Worm (Caenorhabditis elegans): ENCODE measurements around the gene C45H4.21.

The C45H4.21 gene

DNA sequence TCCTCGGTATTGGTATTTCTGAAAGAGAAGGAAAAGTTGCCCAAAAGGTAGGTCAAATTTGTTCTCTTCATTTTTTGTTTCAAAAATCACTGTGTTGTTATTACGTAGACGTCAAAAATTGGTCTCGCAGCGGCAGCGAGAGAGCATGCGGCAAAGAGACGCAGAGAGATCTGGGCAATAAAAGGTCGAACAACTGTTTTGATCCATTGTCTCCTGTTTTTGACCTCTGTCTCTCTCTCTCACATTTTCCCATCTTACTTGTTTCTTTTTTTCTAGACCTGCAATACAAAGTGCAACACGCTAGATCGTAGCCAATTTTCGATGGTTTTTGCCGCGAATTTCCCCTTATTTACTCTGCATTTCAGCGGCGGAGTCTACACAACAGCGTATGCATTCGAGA, 22.8 kb downstream of the C45H4.21 start:
- TF ChIP-seq lsy-2 (tag; optimal IDR thresholded peaks at IDR 0.05) (no peak), elt-1 (tag; optimal IDR thresholded peaks at IDR 0.05) (no peak), unc-55 (GFP tag; optimal IDR thresholded peaks at IDR 0.05) (no peak), ztf-1 (GFP tag; conservative IDR thresholded peaks at IDR 0.05) (no peak), blmp-1 (tag; optimal IDR thresholded peaks at IDR 0.05; ENCODE audit: insufficient read depth) (no peak), nhr-129 (tag; optimal IDR thresholded peaks at IDR 0.05) (peak; percentile 51)

DNA sequence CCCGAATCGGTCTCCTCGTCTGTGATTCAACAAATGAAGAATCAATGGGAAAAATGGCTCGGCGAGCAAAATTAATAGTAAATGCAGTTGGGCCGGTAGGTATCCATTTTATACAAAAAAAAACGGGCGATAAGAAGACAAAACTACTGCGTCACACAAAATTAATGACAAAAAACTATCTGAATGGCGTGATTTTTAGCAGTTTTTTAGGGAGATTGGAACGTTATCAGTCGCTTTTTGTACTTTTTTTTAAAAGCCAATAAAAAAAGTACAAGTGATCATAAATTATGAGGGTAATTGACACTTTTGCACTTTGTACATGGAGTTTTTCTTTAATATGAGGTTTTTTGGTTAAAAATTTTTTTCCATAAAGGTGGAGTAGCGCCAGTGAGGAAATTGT, 26.2 kb downstream of the C45H4.21 start:
- TF ChIP-seq fos-1 (tag; optimal IDR thresholded peaks at IDR 0.05), result peak; percentile 7
- no peak for TF ChIP-seq blmp-1 (tag; optimal IDR thresholded peaks at IDR 0.05; ENCODE audit: insufficient read depth)

DNA sequence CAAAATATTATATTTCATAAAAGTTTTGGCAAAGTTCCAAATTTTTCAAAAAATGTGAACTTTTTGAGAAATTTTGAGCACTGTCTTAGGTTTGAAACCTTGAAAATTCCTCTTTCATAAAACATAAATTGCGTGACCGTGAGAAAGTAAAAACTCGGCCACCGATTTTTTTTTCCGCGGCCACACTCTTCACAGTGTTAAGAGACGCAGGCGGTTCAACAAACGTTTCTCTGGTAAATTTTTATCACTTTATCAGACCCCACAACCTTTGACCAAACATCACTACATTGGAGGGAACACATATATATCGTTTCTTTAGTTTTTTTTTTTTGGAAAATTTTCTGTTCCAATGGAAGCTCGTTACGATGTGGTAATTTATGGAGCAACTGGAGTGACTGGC, 26.8 kb downstream of the C45H4.21 start, which contains the start of gene F22F7.2:
F22F7.2 (plus strand) TSS at position 266 of the 400 bp plus-strand sequence.
- TF ChIP-seq crh-2 (tag; optimal IDR thresholded peaks at IDR 0.05) (peak; percentile 14), ceh-16 (tag; optimal IDR thresholded peaks at IDR 0.05) (no peak), sma-9 (GFP tag; optimal IDR thresholded peaks at IDR 0.05) (peak; percentile 16), sma-9 (tag; optimal IDR thresholded peaks at IDR 0.05) (no peak)

DNA sequence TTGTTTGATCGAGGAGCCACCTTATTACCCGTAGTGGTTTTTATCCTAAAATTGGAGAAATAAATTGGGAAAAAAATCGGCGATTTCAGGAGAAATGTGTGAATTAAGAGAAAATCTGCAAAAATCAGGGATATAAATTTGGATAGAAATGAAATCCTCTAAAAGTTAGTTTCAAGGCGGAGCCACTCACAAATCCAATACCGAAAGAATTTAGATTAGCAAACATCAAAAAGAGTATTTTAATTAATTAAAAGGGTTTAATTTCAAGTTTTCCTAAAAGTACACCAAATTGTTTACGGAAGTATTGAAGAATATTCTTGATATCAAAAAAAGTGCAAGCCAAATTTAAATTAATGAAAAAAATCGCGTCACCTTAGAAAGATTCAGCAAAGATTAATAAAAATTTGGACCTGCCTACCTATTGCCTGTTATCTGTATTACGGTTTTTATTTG, 27.4 kb downstream of the C45H4.21 start, which contains the start of gene F22F7.8:
F22F7.8 (minus strand) TSS at position 51 of the 453 bp plus-strand sequence.
- TF ChIP-seq gmeb-1 (tag; optimal IDR thresholded peaks at IDR 0.05) (no peak), nhr-237 (tag; optimal IDR thresholded peaks at IDR 0.05) (no peak), skn-1 (tag; optimal IDR thresholded peaks at IDR 0.05) (no peak), crh-2 (tag; optimal IDR thresholded peaks at IDR 0.05) (no peak), mbf-1 (tag; optimal IDR thresholded peaks at IDR 0.05) (no peak), sma-3 (GFP tag; optimal IDR thresholded peaks at IDR 0.05) (no peak), unc-55 (GFP tag; optimal IDR thresholded peaks at IDR 0.05) (no peak), nhr-11 (tag; optimal IDR thresholded peaks at IDR 0.05) (no peak)

DNA sequence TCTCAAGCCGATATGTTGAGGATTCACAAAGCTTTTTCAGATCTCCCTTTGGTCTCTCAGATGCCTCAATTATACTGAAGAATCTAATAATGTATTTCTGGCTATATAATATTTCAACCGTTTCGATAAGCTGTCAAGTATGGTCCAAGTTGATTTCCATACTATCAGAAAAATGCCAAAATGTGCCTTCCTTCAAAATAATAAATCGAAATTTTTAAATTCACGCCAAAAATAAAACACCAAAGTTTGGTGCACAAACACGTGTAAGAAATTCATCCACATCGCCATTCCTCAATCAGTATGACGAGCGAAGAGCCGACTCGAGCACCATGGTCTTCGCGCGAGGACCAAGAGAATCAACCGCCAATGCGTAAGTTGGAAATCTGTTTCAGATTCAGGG, 29.8 kb downstream of the C45H4.21 start, which contains the start of gene F22F7.11:
F22F7.11 (plus strand) TSS at position 301 of the 400 bp plus-strand sequence.
- TF ChIP-seq peb-1 (tag; optimal IDR thresholded peaks at IDR 0.05) (no peak), gmeb-1 (tag; optimal IDR thresholded peaks at IDR 0.05) (no peak), lin-11 (tag; optimal IDR thresholded peaks at IDR 0.05) (no peak), F13H6.1 (tag; optimal IDR thresholded peaks at IDR 0.05) (no peak), ZK546.5 (tag; optimal IDR thresholded peaks at IDR 0.05) (no peak), lin-39 (tag; optimal IDR thresholded peaks at IDR 0.05) (no peak), mab-5 (tag; optimal IDR thresholded peaks at IDR 0.05) (no peak), nhr-21 (tag; optimal IDR thresholded peaks at IDR 0.05) (no peak), unc-62 (GFP tag; optimal IDR thresholded peaks at IDR 0.05) (no peak), unc-55 (GFP tag; optimal IDR thresholded peaks at IDR 0.05) (no peak), Y55F3AM.14 (GFP tag; optimal IDR thresholded peaks at IDR 0.05) (no peak), ztf-1 (GFP tag; conservative IDR thresholded peaks at IDR 0.05) (no peak), sma-3 (GFP tag; optimal IDR thresholded peaks at IDR 0.05) (no peak), nhr-12 (tag; optimal IDR thresholded peaks at IDR 0.05) (no peak), nhr-23 (tag; optimal IDR thresholded peaks at IDR 0.05) (no peak), crh-2 (tag; optimal IDR thresholded peaks at IDR 0.05) (no peak), mdl-1 (tag; optimal IDR thresholded peaks at IDR 0.05) (no peak), nhr-11 (tag; optimal IDR thresholded peaks at IDR 0.05) (no peak)

DNA sequence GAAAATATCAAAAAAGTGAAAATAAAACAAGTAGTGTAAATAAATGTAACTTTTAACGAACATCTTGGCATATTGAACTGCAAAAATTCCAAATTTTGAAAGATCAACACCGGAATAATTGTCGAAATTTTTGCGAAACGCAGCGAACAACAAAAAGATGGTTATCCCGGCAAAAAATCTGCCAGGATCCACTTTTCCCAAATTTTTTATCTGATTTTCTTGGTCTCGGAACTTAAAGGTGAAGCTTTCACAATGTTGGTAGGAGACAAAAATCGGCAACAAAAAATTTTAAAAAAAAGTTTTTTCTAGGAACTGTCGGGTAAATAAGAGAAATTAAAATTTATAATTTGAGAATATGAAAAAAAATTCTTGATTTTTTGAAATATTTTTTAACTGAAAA, 30.8 kb downstream of the C45H4.21 start, which contains the start of gene bgnt-1.2:
bgnt-1.2 (minus strand) TSS at position 101 of the 400 bp plus-strand sequence.
- TF ChIP-seq elt-1 (tag; optimal IDR thresholded peaks at IDR 0.05), result no peak
- TF ChIP-seq nhr-129 (tag; optimal IDR thresholded peaks at IDR 0.05), result no peak
- no peak for TF ChIP-seq nhr-77 (tag; optimal IDR thresholded peaks at IDR 0.05)
- no peak for TF ChIP-seq elt-3 (tag; optimal IDR thresholded peaks at IDR 0.05)
- no peak for TF ChIP-seq skn-1 (tag; optimal IDR thresholded peaks at IDR 0.05)
- TF ChIP-seq C34F6.9 (tag; optimal IDR thresholded peaks at IDR 0.05), result no peak
- no peak for TF ChIP-seq F13H6.1 (tag; optimal IDR thresholded peaks at IDR 0.05)
